Worm (Caenorhabditis elegans) whole organism, L1 larva: Measurements from ENCODE around the gene ocr-1.

Experiments
- blmp-1 ChIP-seq: fragments of 150-350 bp; optimal IDR thresholded peaks from 2 replicates; lab custom pipeline; 2014; ENCODE audit warnings: missing biosample characterization, missing genetic modification characterization
- mep-1 ChIP-seq: fragments of 150-350 bp; optimal IDR thresholded peaks from 2 replicates; lab custom pipeline; 2014; ENCODE audit warnings: missing biosample characterization, missing genetic modification characterization
- nhr-11 ChIP-seq: fragments of 150-350 bp; optimal IDR thresholded peaks from 2 replicates; lab custom pipeline; 2014; ENCODE audit warnings: missing biosample characterization, missing genetic modification characterization
- pag-3 ChIP-seq: sonication (generic microtip); optimal IDR thresholded peaks from 2 replicates; lab custom pipeline; 2017; ENCODE audit warnings: missing genetic modification characterization, mild to moderate bottlenecking, missing compliant biosample characterization, antibody characterized with exemption, borderline replicate concordance; ENCODE audit not compliant: insufficient read depth
- snu-23 ChIP-seq: sonication (generic microtip); optimal IDR thresholded peaks from 2 replicates; lab custom pipeline; 2016; ENCODE audit warnings: missing genetic modification characterization, missing compliant biosample characterization
- unc-62 ChIP-seq: fragments of 150-350 bp; optimal IDR thresholded peaks from 2 replicates; lab custom pipeline; 2014; ENCODE audit warnings: missing biosample characterization, missing genetic modification reagents, missing genetic modification characterization
- ztf-11 ChIP-seq, 2 experiments: sonication (generic microtip); optimal IDR thresholded peaks; 2 replicates each; lab custom pipeline; 2016 to 2017; ENCODE audit warnings: missing genetic modification characterization in 2 of 2, missing biosample characterization in 1 of 2, missing compliant biosample characterization in 1 of 2

- TF ChIP-seq mep-1 (tag; lab: Kevin White, UChicago) (no peak), nhr-11 (tag; lab: Kevin White, UChicago) (no peak), ztf-11 (tag; optimal IDR thresholded peaks at IDR 0.05; lab: Kevin White, UChicago) (no peak), blmp-1 (tag; lab: Kevin White, UChicago) (no peak), unc-62 (GFP tag; lab: Kevin White, UChicago) (no peak), snu-23 (GFP tag; lab: Kevin White, UChicago) (no peak), pag-3 (tag; lab: Kevin White, UChicago) (no peak)
Measured at ce11 chrV:10745034-10745433, 19.1 kb upstream of the ocr-1 start, which contains the start of gene srj-21.
